Worm (Caenorhabditis elegans): ENCODE results near the gene F42G2.7.

DNA sequence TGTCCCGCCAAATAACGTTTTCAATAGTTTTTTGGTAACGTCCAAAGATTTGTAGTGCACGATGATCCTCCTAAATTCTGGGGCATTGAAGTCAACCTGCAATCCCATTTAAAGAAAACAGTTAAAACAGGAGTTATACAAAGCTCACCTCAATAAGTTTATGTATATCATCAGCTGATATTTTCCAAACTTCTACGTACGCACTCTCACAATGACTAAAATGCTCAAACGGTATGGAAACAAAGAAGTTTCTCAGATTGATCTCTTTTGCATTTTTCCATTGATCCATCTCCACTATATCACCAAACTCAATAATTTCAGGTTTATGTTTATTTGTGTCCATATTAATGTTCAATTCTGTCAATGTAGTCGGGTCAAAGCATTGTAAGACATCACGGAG lies 6.4 kb upstream of the F42G2.7 start:
- TF ChIP-seq C38D4.7 (GFP tag; optimal IDR thresholded peaks at IDR 0.05) (no peak), fkh-6 (tag; optimal IDR thresholded peaks at IDR 0.05) (no peak), pqm-1 (tag; optimal IDR thresholded peaks at IDR 0.05) (no peak), nhr-11 (tag; optimal IDR thresholded peaks at IDR 0.05) (no peak), tbx-7 (tag; optimal IDR thresholded peaks at IDR 0.05) (no peak), nhr-232 (tag; optimal IDR thresholded peaks at IDR 0.05) (no peak), unc-55 (GFP tag; optimal IDR thresholded peaks at IDR 0.05) (no peak), pha-4 (tag; optimal IDR thresholded peaks at IDR 0.05) (no peak), ama-1 (optimal IDR thresholded peaks at IDR 0.05) (no peak), ceh-30 (tag; optimal IDR thresholded peaks at IDR 0.05) (no peak), ceh-9 (tag; optimal IDR thresholded peaks at IDR 0.05) (no peak)

All from whole organism, late embryonic.